Worm (Caenorhabditis elegans) whole organism, L1 larva: ENCODE data around the gene pfkb-1.2.

ENCODE experiments used
- aha-1 ChIP-seq: fragments of 150-350 bp; optimal IDR thresholded peaks from 2 replicates; lab custom pipeline; 2014; ENCODE audit warnings: missing biosample characterization, missing genetic modification characterization
- alr-1 ChIP-seq: fragments of 200-800 bp; sonication (Bioruptor generic); optimal IDR thresholded peaks from 2 replicates; lab custom pipeline; 2018; ENCODE audit warnings: borderline replicate concordance, mild to moderate bottlenecking, missing genetic modification characterization, missing compliant biosample characterization
- aly-2 ChIP-seq: fragments of 150-350 bp; optimal IDR thresholded peaks from 2 replicates; lab custom pipeline; 2014; ENCODE audit warnings: missing biosample characterization, missing genetic modification characterization
- ama-1 ChIP-seq: fragments of 150-350 bp; optimal IDR thresholded peaks from 2 replicates; lab custom pipeline; 2014
- ceh-8 ChIP-seq: fragments of 200-800 bp; sonication (Bioruptor generic); optimal IDR thresholded peaks from 2 replicates; lab custom pipeline; 2018; ENCODE audit warnings: mild to moderate bottlenecking, missing genetic modification characterization, moderate library complexity, missing compliant biosample characterization
- ceh-90 ChIP-seq: sonication (generic microtip); optimal IDR thresholded peaks from 2 replicates; lab custom pipeline; 2016; ENCODE audit warnings: missing genetic modification characterization, missing compliant biosample characterization
- efl-1 ChIP-seq, 4 experiments: fragments of 150-350 bp; optimal IDR thresholded peaks in 3 of 4; peaks in 1 of 4; 1 replicate in 1 of 4; 2 replicates in 3 of 4; lab custom pipeline; 2014; ENCODE audit warnings: missing biosample characterization in 2 of 4, missing genetic modification characterization in 2 of 4, missing genetic modification reagents in 2 of 4
- elt-2 ChIP-seq: sonication (generic microtip); optimal IDR thresholded peaks from 2 replicates; lab custom pipeline; 2016; ENCODE audit warnings: missing genetic modification characterization, mild to moderate bottlenecking, inconsistent platforms, missing compliant biosample characterization, missing genetic modification reagents
- fkh-8 ChIP-seq: sonication (generic microtip); optimal IDR thresholded peaks from 2 replicates; lab custom pipeline; 2016; ENCODE audit warnings: mild to moderate bottlenecking, missing genetic modification characterization, missing compliant biosample characterization
- fos-1 ChIP-seq: fragments of 150-350 bp; optimal IDR thresholded peaks from 2 replicates; lab custom pipeline; 2014; ENCODE audit warnings: missing biosample characterization, missing genetic modification characterization
- hlh-4 ChIP-seq: sonication (generic microtip); optimal IDR thresholded peaks from 2 replicates; lab custom pipeline; 2016; ENCODE audit warnings: mild to moderate bottlenecking, missing genetic modification characterization, missing compliant biosample characterization
- hpl-2 ChIP-seq: fragments of 150-350 bp; optimal IDR thresholded peaks from 2 replicates; lab custom pipeline; 2014; ENCODE audit warnings: missing biosample characterization, missing genetic modification reagents, missing genetic modification characterization
- irx-1 ChIP-seq: sonication (generic microtip); optimal IDR thresholded peaks from 2 replicates; lab custom pipeline; 2016; ENCODE audit warnings: missing genetic modification characterization, missing compliant biosample characterization
- isw-1 ChIP-seq: fragments of 200-800 bp; sonication (Bioruptor generic); IDR thresholded peaks from 2 replicates; pipeline ENCODE4 v1.3.6; 2022; ENCODE audit warnings: missing genetic modification characterization, missing compliant biosample characterization
- lin-13 ChIP-seq: fragments of 150-350 bp; optimal IDR thresholded peaks from 2 replicates; lab custom pipeline; 2014; ENCODE audit warnings: missing biosample characterization, missing genetic modification reagents, missing genetic modification characterization
- lin-14 ChIP-seq: fragments of 200-800 bp; sonication (Bioruptor generic); optimal IDR thresholded peaks from 2 replicates; lab custom pipeline; 2018; ENCODE audit warnings: mild to moderate bottlenecking, missing genetic modification characterization, moderate library complexity, missing compliant biosample characterization
- lin-39 ChIP-seq: fragments of 150-350 bp; optimal IDR thresholded peaks from 2 replicates; lab custom pipeline; 2014; ENCODE audit warnings: missing biosample characterization, missing genetic modification reagents, missing genetic modification characterization
- lsy-2 ChIP-seq, 2 experiments: fragments of 150-350 bp; optimal IDR thresholded peaks; 2 replicates each; lab custom pipeline; 2014; ENCODE audit warnings: missing biosample characterization in 2 of 2, missing genetic modification characterization in 2 of 2
- mep-1 ChIP-seq: fragments of 150-350 bp; optimal IDR thresholded peaks from 2 replicates; lab custom pipeline; 2014; ENCODE audit warnings: missing biosample characterization, missing genetic modification characterization
- nhr-19 ChIP-seq: fragments of 200-800 bp; sonication (Bioruptor generic); conservative IDR thresholded peaks from 2 replicates; pipeline ENCODE4 v1.3.6; 2022; ENCODE audit warnings: missing genetic modification characterization, missing compliant biosample characterization
- nhr-71 ChIP-seq: sonication (generic microtip); optimal IDR thresholded peaks from 2 replicates; lab custom pipeline; 2016; ENCODE audit warnings: mild to moderate bottlenecking, missing genetic modification characterization, moderate library complexity, missing compliant biosample characterization
- nhr-84 ChIP-seq: sonication (generic microtip); optimal IDR thresholded peaks from 2 replicates; lab custom pipeline; 2017; ENCODE audit warnings: missing biosample characterization, missing genetic modification characterization
- nhr-85 ChIP-seq: sonication (generic microtip); peaks from one replicate; lab custom pipeline; 2016; ENCODE audit warnings: missing genetic modification characterization, inconsistent platforms, missing compliant biosample characterization
- pag-3 ChIP-seq: sonication (generic microtip); optimal IDR thresholded peaks from 2 replicates; lab custom pipeline; 2017; ENCODE audit warnings: missing genetic modification characterization, mild to moderate bottlenecking, missing compliant biosample characterization, antibody characterized with exemption, borderline replicate concordance; ENCODE audit not compliant: insufficient read depth
- rnt-1 ChIP-seq: sonication (generic microtip); optimal IDR thresholded peaks from 2 replicates; lab custom pipeline; 2016; ENCODE audit warnings: mild to moderate bottlenecking, missing genetic modification characterization, moderate library complexity, missing compliant biosample characterization
- skn-1 ChIP-seq: fragments of 150-350 bp; optimal IDR thresholded peaks from 2 replicates; lab custom pipeline; 2014; ENCODE audit warnings: missing biosample characterization, missing genetic modification characterization
- sox-4 ChIP-seq: sonication (generic microtip); optimal IDR thresholded peaks from 2 replicates; lab custom pipeline; 2016; ENCODE audit warnings: missing genetic modification characterization, missing compliant biosample characterization
- sup-37 ChIP-seq: fragments of 200-800 bp; sonication (Bioruptor generic); optimal IDR thresholded peaks from 2 replicates; lab custom pipeline; 2018; ENCODE audit warnings: mild to moderate bottlenecking, missing genetic modification characterization, missing compliant biosample characterization
- swsn-7 ChIP-seq: sonication (generic microtip); optimal IDR thresholded peaks from 2 replicates; lab custom pipeline; 2016; ENCODE audit warnings: missing genetic modification characterization, missing compliant biosample characterization
- tbx-2 ChIP-seq: sonication (generic microtip); optimal IDR thresholded peaks from 2 replicates; lab custom pipeline; 2016; ENCODE audit warnings: missing genetic modification characterization, missing compliant biosample characterization
- tlp-1 ChIP-seq: fragments of 150-350 bp; optimal IDR thresholded peaks from 2 replicates; lab custom pipeline; 2014; ENCODE audit warnings: missing biosample characterization, missing genetic modification characterization
- unc-30 ChIP-seq: sonication (generic microtip); optimal IDR thresholded peaks from 2 replicates; lab custom pipeline; 2017; ENCODE audit warnings: missing biosample characterization, missing genetic modification characterization
- unc-86 ChIP-seq: sonication (generic microtip); optimal IDR thresholded peaks from 2 replicates; lab custom pipeline; 2016; ENCODE audit warnings: missing genetic modification characterization, missing compliant biosample characterization
- zip-4 ChIP-seq: fragments of 200-800 bp; sonication (Bioruptor generic); optimal IDR thresholded peaks from 2 replicates; lab custom pipeline; 2018; ENCODE audit warnings: mild to moderate bottlenecking, missing genetic modification characterization, moderate library complexity, missing compliant biosample characterization
- ztf-11 ChIP-seq, 2 experiments: sonication (generic microtip); optimal IDR thresholded peaks; 2 replicates each; lab custom pipeline; 2016 to 2017; ENCODE audit warnings: missing genetic modification characterization in 2 of 2, missing biosample characterization in 1 of 2, missing compliant biosample characterization in 1 of 2

pfkb-1.2 gene

DNA sequence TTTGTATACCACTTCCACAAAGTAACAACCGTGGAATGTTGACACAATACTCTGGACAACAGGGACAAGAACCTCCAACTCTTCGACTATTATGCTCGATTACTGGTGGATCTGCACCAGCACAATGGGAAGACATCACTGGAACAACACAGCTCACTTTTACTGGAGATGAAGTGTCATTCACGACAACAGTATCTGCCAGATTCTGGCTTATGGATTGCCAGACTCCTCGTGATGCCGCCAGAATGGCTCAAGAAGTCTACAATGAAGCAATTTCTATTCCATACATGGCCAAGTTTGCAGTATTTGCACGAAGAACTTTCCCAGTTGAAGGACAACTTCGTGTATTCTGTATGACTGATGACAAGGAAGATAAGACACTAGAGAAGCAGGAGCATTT lies 41.5 kb downstream of the pfkb-1.2 start:
- TF ChIP-seq ama-1 (lab: Kevin White, UChicago) (no peak), alr-1 (tag; lab: Kevin White, UChicago) (peak; percentile 67), lin-39 (tag; lab: Kevin White, UChicago) (no peak)
- TF ChIP-seq, all 84 proteins: peak for 1

DNA sequence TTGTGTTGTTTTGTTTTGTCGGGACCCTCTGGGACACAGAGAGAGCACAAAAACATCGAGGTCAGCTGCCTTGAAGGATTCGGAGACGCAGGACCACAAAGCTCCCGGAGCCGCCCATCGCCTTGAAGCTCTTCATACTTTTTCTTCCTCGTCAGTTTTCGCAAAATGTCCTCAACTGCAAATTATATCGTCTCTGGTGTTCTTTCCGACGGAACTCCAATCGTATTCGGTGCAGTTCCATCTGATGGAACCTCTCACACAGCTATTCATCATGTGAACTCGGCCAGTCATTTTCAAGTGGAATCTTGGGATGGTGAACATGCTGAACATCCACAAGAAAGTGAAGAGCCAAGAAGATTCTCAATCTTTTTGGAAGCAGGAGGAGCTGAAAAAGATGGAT lies 43.7 kb downstream of the pfkb-1.2 start:
- TF ChIP-seq nhr-71 (peak; percentile 6), lin-39 (tag; lab: Kevin White, UChicago) (no peak), ceh-90 (tag; lab: Kevin White, UChicago) (no peak), elt-2 (tag; lab: Kevin White, UChicago) (no peak), nhr-19 (no peak), sox-4 (no peak), ama-1 (lab: Kevin White, UChicago) (no peak), sup-37 (GFP tag; lab: Kevin White, UChicago) (no peak), lin-14 (GFP tag; lab: Kevin White, UChicago) (peak; percentile 5)

DNA sequence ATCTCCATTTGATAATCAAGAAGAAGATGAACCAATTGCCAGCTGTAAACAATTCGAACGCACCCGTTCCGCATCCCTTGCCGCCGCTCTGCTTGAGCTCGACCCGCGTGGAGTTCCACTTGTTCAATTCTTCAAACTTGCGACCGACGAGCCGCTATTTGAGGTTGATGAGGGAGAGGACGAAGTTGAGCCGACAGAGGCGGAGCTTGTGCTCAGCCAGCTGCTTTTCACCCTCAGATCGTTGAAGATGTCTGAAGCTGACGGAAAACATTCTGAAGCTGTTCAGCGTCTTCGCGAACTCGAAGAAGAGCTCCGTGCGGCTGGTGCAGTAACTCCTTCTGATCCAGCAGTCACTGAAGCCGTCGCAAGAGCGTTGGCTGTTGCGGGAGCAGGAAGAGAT lies 44.1 kb downstream of the pfkb-1.2 start:
- no peak for TF ChIP-seq skn-1 (tag; lab: Kevin White, UChicago)
- TF ChIP-seq unc-86 (tag; lab: Kevin White, UChicago), result no peak
- no peak for TF ChIP-seq mep-1 (tag; lab: Kevin White, UChicago)
- no peak for TF ChIP-seq ceh-8 (GFP tag; lab: Kevin White, UChicago)
- no peak for TF ChIP-seq tlp-1

- no peak for TF ChIP-seq ceh-90 (tag; lab: Kevin White, UChicago)
- TF ChIP-seq unc-30 (tag; lab: Kevin White, UChicago), result no peak
- no peak for TF ChIP-seq hlh-4 (tag; lab: Kevin White, UChicago)
- TF ChIP-seq lin-14 (GFP tag; lab: Kevin White, UChicago), result peak; percentile 55
- TF ChIP-seq nhr-19, result 0 out of 2 replicates have a peak, but pooled peaks have one; percentile 13
- no peak for TF ChIP-seq aly-2 (tag; lab: Kevin White, UChicago)
- no peak for TF ChIP-seq elt-2 (tag; lab: Kevin White, UChicago)
- no peak for TF ChIP-seq nhr-84 (tag; lab: Kevin White, UChicago)
- TF ChIP-seq lsy-2 (tag; optimal IDR thresholded peaks at IDR 0.05; lab: Kevin White, UChicago), result no peak
- no peak for TF ChIP-seq lin-13
- TF ChIP-seq aha-1 (tag; lab: Kevin White, UChicago), result no peak
- TF ChIP-seq irx-1 (tag; lab: Kevin White, UChicago), result no peak
- TF ChIP-seq fkh-8 (tag; lab: Kevin White, UChicago), result no peak
- TF ChIP-seq hpl-2 (GFP tag; lab: Kevin White, UChicago), result no peak
- TF ChIP-seq fos-1, result no peak
- TF ChIP-seq ztf-11 (tag; optimal IDR thresholded peaks at IDR 0.05; lab: Kevin White, UChicago), result no peak
- no peak for TF ChIP-seq tbx-2
- peak; percentile 30 for TF ChIP-seq pag-3 (tag; lab: Kevin White, UChicago)
- TF ChIP-seq swsn-7 (tag; lab: Kevin White, UChicago), result no peak
- no peak for TF ChIP-seq ceh-8 (GFP tag; lab: Kevin White, UChicago)
- peak; percentile 27 for TF ChIP-seq rnt-1 (tag; lab: Kevin White, UChicago)
- no peak for TF ChIP-seq nhr-85
- no peak for TF ChIP-seq isw-1 (GFP tag; lab: Robert Waterston, UW)
- TF ChIP-seq, all 84 proteins: peak for 4
Observed at ce11 chrIV:5986829-5987228, 45.1 kb downstream of the pfkb-1.2 start.

DNA sequence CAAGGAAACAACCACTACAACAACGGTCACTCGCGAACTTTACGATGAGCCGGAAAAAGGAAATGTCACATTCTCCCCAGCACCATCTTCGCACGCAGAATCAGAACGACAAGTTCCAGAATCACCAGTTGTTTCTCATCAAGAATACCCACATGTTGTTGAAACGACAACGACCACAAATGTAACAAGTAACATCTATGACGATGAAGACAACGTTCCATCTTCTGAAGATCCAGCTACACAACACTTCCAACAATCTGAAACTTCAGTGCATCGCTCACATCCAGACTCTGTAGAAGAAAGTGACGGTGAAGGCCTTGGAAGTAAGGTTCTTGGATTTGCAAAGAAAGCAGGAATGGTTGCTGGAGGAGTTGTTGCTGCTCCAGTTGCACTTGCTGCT lies 48.8 kb downstream of the pfkb-1.2 start:
- TF ChIP-seq isw-1 (GFP tag; lab: Robert Waterston, UW) (no peak), zip-4 (no peak), ztf-11 (tag; optimal IDR thresholded peaks at IDR 0.05; lab: Kevin White, UChicago) (no peak), efl-1 (optimal IDR thresholded peaks at IDR 0.05; lab: Kevin White, UChicago) (no peak), efl-1 (GFP tag; optimal IDR thresholded peaks at IDR 0.05 in 1 of 2; lab: Kevin White, UChicago) (peak in 1 of 2 experiments; percentile 90)
